Worm (Caenorhabditis elegans): ENCODE data around the gene ugt-54.

Gene ugt-54

ce11 chrIV:10718075-10718474 is 43.4 kb upstream of the ugt-54 start:
- no peak for TF ChIP-seq unc-130 (GFP tag; optimal IDR thresholded peaks at IDR 0.05)
- no peak for TF ChIP-seq snpc-1.3 (tag; optimal IDR thresholded peaks at IDR 0.05; ENCODE audit: insufficient read depth)
- no peak for TF ChIP-seq mcd-1 (GFP tag; IDR thresholded peaks at IDR 0.05)
- TF ChIP-seq snpc-1.1 (tag; optimal IDR thresholded peaks at IDR 0.05; ENCODE audit: insufficient read depth), result no peak
- TF ChIP-seq sdz-38 (tag; optimal IDR thresholded peaks at IDR 0.05), result no peak
- TF ChIP-seq F57C9.4 (tag; optimal IDR thresholded peaks at IDR 0.05), result no peak
- no peak for TF ChIP-seq attf-6 (GFP tag; IDR thresholded peaks at IDR 0.05)
- TF ChIP-seq rcor-1 (GFP tag; IDR thresholded peaks at IDR 0.05), result no peak
- TF ChIP-seq K12H6.12 (tag; optimal IDR thresholded peaks at IDR 0.05), result no peak
- no peak for TF ChIP-seq F49E8.2 (tag; optimal IDR thresholded peaks at IDR 0.05; ENCODE audit: insufficient read depth)

- TF ChIP-seq sptf-2 (GFP tag; optimal IDR thresholded peaks at IDR 0.05) (no peak), F57A8.1 (GFP tag; optimal IDR thresholded peaks at IDR 0.05) (no peak), hmg-1.2 (GFP tag; IDR thresholded peaks at IDR 0.05) (no peak), lin-26 (GFP tag; IDR thresholded peaks at IDR 0.05) (no peak), T26A5.8 (tag; optimal IDR thresholded peaks at IDR 0.05) (no peak), sdz-38 (tag; optimal IDR thresholded peaks at IDR 0.05) (no peak), efl-1 (GFP tag; optimal IDR thresholded peaks at IDR 0.05) (no peak), Y53F4B.3 (GFP tag; IDR thresholded peaks at IDR 0.05) (no peak), nfya-2 (GFP tag; IDR thresholded peaks at IDR 0.05) (no peak), snpc-4 (GFP tag; optimal IDR thresholded peaks at IDR 0.05) (no peak), snpc-4 (tag; optimal IDR thresholded peaks at IDR 0.05) (no peak)
Observed at ce11 chrIV:10718865-10719264, 42.6 kb upstream of the ugt-54 start.

ce11 chrIV:10727734-10728133 is 33.8 kb upstream of the ugt-54 start, which contains the start of gene ZC168.2:
Gene ZC168.2, plus strand, starts transcription at chrIV:10728034.
- no peak for TF ChIP-seq repo-1 (tag; optimal IDR thresholded peaks at IDR 0.05)
- TF ChIP-seq F57A8.1 (GFP tag; optimal IDR thresholded peaks at IDR 0.05), result no peak

- TF ChIP-seq F22D6.2 (tag; optimal IDR thresholded peaks at IDR 0.05) (no peak), lir-1 (GFP tag; conservative IDR thresholded peaks at IDR 0.05) (no peak), hmg-20 (GFP tag; IDR thresholded peaks at IDR 0.05) (no peak), dox-1 (GFP tag; IDR thresholded peaks at IDR 0.05) (peak; percentile 18; the same call in 1 of the 2 replicates), lsl-1 (GFP tag; optimal IDR thresholded peaks at IDR 0.05) (peak; percentile 37), attf-6 (GFP tag; IDR thresholded peaks at IDR 0.05) (no peak), mel-28 (tag; optimal IDR thresholded peaks at IDR 0.05; ENCODE audit: borderline replicate concordance) (no peak), nhr-27 (tag; optimal IDR thresholded peaks at IDR 0.05) (no peak), snpc-1.1 (tag; optimal IDR thresholded peaks at IDR 0.05; ENCODE audit: insufficient read depth) (no peak), zfh-2 (GFP tag; conservative IDR thresholded peaks at IDR 0.05) (no peak), lin-54 (GFP tag; optimal IDR thresholded peaks at IDR 0.05) (peak; percentile 89), F33H1.4 (GFP tag; IDR thresholded peaks at IDR 0.05) (peak; percentile 59), die-1 (tag; optimal IDR thresholded peaks at IDR 0.05) (no peak), ztf-22 (GFP tag; optimal IDR thresholded peaks at IDR 0.05) (no peak), madf-8 (GFP tag; conservative IDR thresholded peaks at IDR 0.05) (peak; percentile 72), lsy-27 (tag; optimal IDR thresholded peaks at IDR 0.05; ENCODE audit: borderline replicate concordance, insufficient read depth) (no peak), F57C9.4 (tag; optimal IDR thresholded peaks at IDR 0.05) (no peak), F52B5.7 (tag; optimal IDR thresholded peaks at IDR 0.05) (no peak), cebp-2 (GFP tag; IDR thresholded peaks at IDR 0.05) (no peak), attf-5 (GFP tag; optimal IDR thresholded peaks at IDR 0.05) (peak; percentile 67), him-1 (tag; optimal IDR thresholded peaks at IDR 0.05) (no peak), tlf-1 (GFP tag; optimal IDR thresholded peaks at IDR 0.05) (no peak), snpc-4 (GFP tag; optimal IDR thresholded peaks at IDR 0.05) (no peak), snpc-4 (tag; optimal IDR thresholded peaks at IDR 0.05) (peak in 2 of 4 experiments; percentile 25 to 28), xnd-1 (tag; optimal IDR thresholded peaks at IDR 0.05) (peak; percentile 54)
Observed at ce11 chrIV:10734527-10735436, 26.7 kb upstream of the ugt-54 start, which contains the start of the genes orc-5 and cyb-1. Gene orc-5, minus strand, starts transcription at chrIV:10734588. Gene cyb-1, plus strand, starts transcription at chrIV:10735216.
